Fruit fly (Drosophila melanogaster) whole organism, adult: Measurements from ENCODE around the gene CG45486.

Experiments used
- CG12768 ChIP-seq: fragments of 200-800 bp; sonication (Bioruptor generic); optimal IDR thresholded peaks from 2 replicates; lab custom pipeline; 2017; ENCODE audit warnings: missing biosample characterization, missing genetic modification characterization, mild to moderate bottlenecking, moderate library complexity, missing genetic modification reagents
- CG5204 ChIP-seq: fragments of 200-800 bp; sonication (Bioruptor generic); optimal IDR thresholded peaks from 2 replicates; lab custom pipeline; 2016; ENCODE audit warnings: missing biosample characterization, missing genetic modification characterization
- CG7045 ChIP-seq: fragments of 200-800 bp; sonication (Bioruptor generic); optimal IDR thresholded peaks from 2 replicates; lab custom pipeline; 2017; ENCODE audit warnings: missing biosample characterization, mild to moderate bottlenecking, missing genetic modification characterization
- CG7101 ChIP-seq: fragments of 200-800 bp; sonication (Bioruptor generic); optimal IDR thresholded peaks from 2 replicates; lab custom pipeline; 2018; ENCODE audit warnings: missing biosample characterization, mild to moderate bottlenecking, missing genetic modification characterization, moderate library complexity
- Clk ChIP-seq: fragments of 200-800 bp; sonication (Bioruptor generic); optimal IDR thresholded peaks from 2 replicates; lab custom pipeline; 2017; ENCODE audit warnings: missing biosample characterization, missing genetic modification characterization
- Crg-1 ChIP-seq: fragments of 200-800 bp; sonication (Bioruptor generic); optimal IDR thresholded peaks from 2 replicates; lab custom pipeline; 2016; ENCODE audit warnings: missing biosample characterization, missing genetic modification characterization
- bab1 ChIP-seq: fragments of 200-800 bp; sonication (Bioruptor generic); optimal IDR thresholded peaks from 3 replicates; lab custom pipeline; 2019; ENCODE audit warnings: missing biosample characterization, mild to moderate bottlenecking, missing genetic modification characterization, moderate library complexity
- kay ChIP-seq: fragments of 200-800 bp; sonication (Bioruptor generic); peaks from one replicate; lab custom pipeline; 2016; ENCODE audit warnings: missing biosample characterization, missing genetic modification characterization, borderline replicate concordance
- ovo ChIP-seq: fragments of 200-800 bp; sonication (Bioruptor generic); optimal IDR thresholded peaks from 2 replicates; lab custom pipeline; 2016; ENCODE audit warnings: missing biosample characterization, missing genetic modification characterization
- pad ChIP-seq: fragments of 200-800 bp; sonication (Bioruptor generic); optimal IDR thresholded peaks from 3 replicates; lab custom pipeline; 2017; ENCODE audit warnings: missing biosample characterization, missing genetic modification characterization, mild to moderate bottlenecking, moderate library complexity, missing genetic modification reagents
- toe ChIP-seq: fragments of 200-800 bp; sonication (Bioruptor generic); optimal IDR thresholded peaks from 2 replicates; lab custom pipeline; 2016; ENCODE audit warnings: missing biosample characterization, missing genetic modification characterization

DNA sequence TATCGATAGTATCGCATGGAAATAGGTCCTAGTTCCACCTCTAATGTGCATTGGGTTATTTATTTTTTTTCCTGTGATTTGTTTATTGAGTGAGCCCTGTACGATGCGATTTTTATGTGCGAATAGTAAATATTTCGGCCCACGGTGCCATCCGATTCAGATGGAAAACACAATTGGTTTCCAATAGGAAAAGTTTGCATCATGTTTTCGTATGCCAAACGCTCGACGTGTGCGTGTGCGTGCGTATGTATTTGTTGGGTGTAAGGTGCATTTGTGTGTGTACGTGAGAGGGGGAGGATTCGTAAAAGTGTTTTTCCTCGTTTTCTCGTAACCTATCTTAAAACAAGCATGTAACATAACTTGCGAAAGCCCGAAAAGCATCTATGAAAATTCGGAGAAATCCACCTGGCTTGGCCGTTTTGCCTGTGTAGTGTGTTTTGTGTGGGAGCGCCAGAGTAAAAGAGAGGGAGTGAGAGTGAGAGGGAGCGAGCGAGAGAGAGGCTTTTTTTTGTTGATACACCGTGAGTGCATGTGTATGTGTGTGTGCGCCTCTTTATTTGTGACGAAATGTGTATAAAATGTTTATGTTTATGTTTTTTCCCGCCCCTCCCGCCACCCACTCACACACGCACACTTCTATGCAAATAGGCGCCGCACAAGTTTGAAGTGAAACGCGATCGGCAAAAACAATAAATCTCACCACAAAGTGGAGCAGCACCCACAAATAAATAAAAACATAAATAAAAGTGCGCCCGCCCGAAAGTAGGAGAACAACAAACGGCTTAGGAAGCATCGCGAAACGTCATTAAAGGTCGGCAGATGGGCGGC, 43.6 kb downstream of the CG45486 start, which contains the start of gene Hers:
- TF ChIP-seq toe (no peak), ovo (GFP tag; lab: Kevin White, UChicago) (no peak), bab1 (no peak), kay (GFP tag; lab: Kevin White, UChicago) (no peak), Crg-1 (GFP tag; lab: Kevin White, UChicago) (no peak), CG7045 (GFP tag; lab: Kevin White, UChicago) (no peak), Clk (no peak), CG5204 (GFP tag; lab: Kevin White, UChicago) (no peak), CG7101 (no peak), pad (GFP tag; lab: Kevin White, UChicago) (no peak), CG12768 (no peak)
